Fruit fly (Drosophila melanogaster) whole organism, prepupa: ENCODE measurements around the gene Smg6.

Experiments
- Blimp-1 ChIP-seq: fragments of 200-800 bp; sonication (Bioruptor generic); optimal IDR thresholded peaks from 3 replicates; lab custom pipeline; 2017; ENCODE audit warnings: missing biosample characterization, missing genetic modification characterization, mild to moderate bottlenecking, moderate library complexity, missing genetic modification reagents
- CG10631 ChIP-seq: fragments of 200-800 bp; sonication (Bioruptor generic); optimal IDR thresholded peaks from 2 replicates; lab custom pipeline; 2016; ENCODE audit warnings: missing biosample characterization, missing genetic modification characterization
- CG10669 ChIP-seq: fragments of 200-800 bp; sonication (Bioruptor generic); optimal IDR thresholded peaks from 3 replicates; lab custom pipeline; 2018; ENCODE audit warnings: missing biosample characterization, mild to moderate bottlenecking, missing genetic modification characterization, moderate library complexity
- CG11294 ChIP-seq: fragments of 200-800 bp; sonication (Bioruptor generic); IDR thresholded peaks from 2 replicates; pipeline ENCODE4 v1.3.6; 2022; ENCODE audit warnings: missing biosample characterization, missing genetic modification characterization
- CG11762 ChIP-seq: fragments of 200-800 bp; sonication (Bioruptor generic); optimal IDR thresholded peaks from 3 replicates; lab custom pipeline; 2016; ENCODE audit warnings: missing biosample characterization, missing genetic modification characterization; ENCODE audit not compliant: insufficient read depth
- CG11902 ChIP-seq: fragments of 200-800 bp; sonication (Bioruptor generic); optimal IDR thresholded peaks from 3 replicates; lab custom pipeline; 2016; ENCODE audit warnings: missing biosample characterization, missing genetic modification characterization
- CG1621 ChIP-seq: fragments of 200-800 bp; sonication (Bioruptor generic); optimal IDR thresholded peaks from 3 replicates; lab custom pipeline; 2018; ENCODE audit warnings: missing biosample characterization, mild to moderate bottlenecking, missing genetic modification characterization
- CG16779 ChIP-seq: fragments of 200-800 bp; sonication (Bioruptor generic); optimal IDR thresholded peaks from 3 replicates; lab custom pipeline; 2017; ENCODE audit warnings: missing biosample characterization, mild to moderate bottlenecking, missing genetic modification characterization
- CG3032 ChIP-seq: fragments of 200-800 bp; optimal IDR thresholded peaks from 2 replicates; lab custom pipeline; 2019; ENCODE audit warnings: missing biosample characterization, mild to moderate bottlenecking, missing genetic modification characterization, moderate library complexity
- CG31627 ChIP-seq: fragments of 200-800 bp; sonication (Bioruptor generic); optimal IDR thresholded peaks from 3 replicates; lab custom pipeline; 2016; ENCODE audit warnings: missing biosample characterization, missing genetic modification characterization
- CG32006 ChIP-seq: fragments of 200-800 bp; sonication (Bioruptor generic); optimal IDR thresholded peaks from 3 replicates; lab custom pipeline; 2017; ENCODE audit warnings: missing biosample characterization, mild to moderate bottlenecking, missing genetic modification characterization
- CG6792 ChIP-seq: fragments of 200-800 bp; sonication (Bioruptor generic); optimal IDR thresholded peaks from 3 replicates; lab custom pipeline; 2016; ENCODE audit warnings: missing biosample characterization, missing genetic modification characterization
- CG6854 ChIP-seq: fragments of 200-800 bp; sonication (Bioruptor generic); optimal IDR thresholded peaks from 2 replicates; lab custom pipeline; 2017; ENCODE audit warnings: missing biosample characterization, mild to moderate bottlenecking, missing genetic modification characterization
- CG7368 ChIP-seq: fragments of 200-800 bp; sonication (Bioruptor generic); optimal IDR thresholded peaks from 3 replicates; lab custom pipeline; 2016; ENCODE audit warnings: missing biosample characterization, missing genetic modification characterization
- CG8119 ChIP-seq: fragments of 200-800 bp; sonication (Bioruptor generic); IDR thresholded peaks from 3 replicates; pipeline ENCODE4 v1.3.6; 2022; ENCODE audit warnings: missing biosample characterization, missing genetic modification characterization
- CG8319 ChIP-seq: fragments of 200-800 bp; sonication (Bioruptor generic); optimal IDR thresholded peaks from 3 replicates; lab custom pipeline; 2016; ENCODE audit warnings: missing biosample characterization, missing genetic modification characterization
- CG9139 ChIP-seq: fragments of 200-800 bp; sonication (Bioruptor generic); optimal IDR thresholded peaks from 3 replicates; lab custom pipeline; 2017; ENCODE audit warnings: missing biosample characterization, mild to moderate bottlenecking, missing genetic modification characterization
- Eip75B ChIP-seq: fragments of 200-800 bp; sonication (Bioruptor generic); optimal IDR thresholded peaks from 3 replicates; lab custom pipeline; 2016; ENCODE audit warnings: missing biosample characterization, missing genetic modification characterization
- Eip78C ChIP-seq: fragments of 200-800 bp; sonication (Bioruptor generic); peaks from one replicate; lab custom pipeline; 2016; ENCODE audit warnings: missing biosample characterization, missing genetic modification characterization
- Eip93F ChIP-seq: fragments of 200-800 bp; sonication (Bioruptor generic); optimal IDR thresholded peaks from 2 replicates; lab custom pipeline; 2016; ENCODE audit warnings: missing biosample characterization, mild to moderate bottlenecking, missing genetic modification characterization
- Ets21C ChIP-seq: fragments of 200-800 bp; sonication (Bioruptor generic); optimal IDR thresholded peaks from 3 replicates; lab custom pipeline; 2016; ENCODE audit warnings: missing biosample characterization, missing genetic modification characterization
- Ets96B ChIP-seq: fragments of 200-800 bp; optimal IDR thresholded peaks from 2 replicates; lab custom pipeline; 2019; ENCODE audit warnings: missing biosample characterization, mild to moderate bottlenecking, missing genetic modification characterization, moderate library complexity
- Hr38 ChIP-seq: sonication (Bioruptor generic); optimal IDR thresholded peaks from 2 replicates; lab custom pipeline; 2016; ENCODE audit warnings: missing biosample characterization, missing genetic modification characterization
- Hr39 ChIP-seq: fragments of 200-800 bp; sonication (Bioruptor generic); optimal IDR thresholded peaks from 2 replicates; lab custom pipeline; 2016; ENCODE audit warnings: missing biosample characterization, missing genetic modification characterization
- Hr4 ChIP-seq: fragments of 200-800 bp; sonication (Bioruptor generic); optimal IDR thresholded peaks from 3 replicates; lab custom pipeline; 2016; ENCODE audit warnings: missing biosample characterization, missing genetic modification characterization
- Lpt ChIP-seq: fragments of 200-800 bp; sonication (Bioruptor generic); optimal IDR thresholded peaks from 3 replicates; lab custom pipeline; 2016; ENCODE audit warnings: missing biosample characterization, missing genetic modification characterization
- OdsH ChIP-seq: fragments of 200-800 bp; sonication (Bioruptor generic); optimal IDR thresholded peaks from 3 replicates; lab custom pipeline; 2016; ENCODE audit warnings: missing biosample characterization, missing genetic modification characterization
- Smox ChIP-seq: fragments of 200-800 bp; sonication (Bioruptor generic); optimal IDR thresholded peaks from 3 replicates; lab custom pipeline; 2016; ENCODE audit warnings: missing biosample characterization, missing genetic modification characterization
- Sox14 ChIP-seq: fragments of 200-800 bp; sonication (Bioruptor generic); optimal IDR thresholded peaks from 3 replicates; lab custom pipeline; 2016; ENCODE audit warnings: missing biosample characterization, missing genetic modification characterization
- Sox15 ChIP-seq: fragments of 200-800 bp; sonication (Bioruptor generic); optimal IDR thresholded peaks from 3 replicates; lab custom pipeline; 2016; ENCODE audit warnings: missing biosample characterization, missing genetic modification characterization
- acj6 ChIP-seq: fragments of 200-800 bp; sonication (Bioruptor generic); optimal IDR thresholded peaks from 3 replicates; lab custom pipeline; 2016; ENCODE audit warnings: missing biosample characterization, missing genetic modification characterization
- cyc ChIP-seq: fragments of 200-800 bp; sonication (Bioruptor generic); optimal IDR thresholded peaks from 3 replicates; lab custom pipeline; 2016; ENCODE audit warnings: missing biosample characterization, missing genetic modification characterization
- dsx ChIP-seq: fragments of 200-800 bp; optimal IDR thresholded peaks from 3 replicates; lab custom pipeline; 2019; ENCODE audit warnings: missing biosample characterization, mild to moderate bottlenecking, missing genetic modification characterization, moderate library complexity; ENCODE audit not compliant: poor library complexity, severe bottlenecking
- eg ChIP-seq: fragments of 200-800 bp; sonication (Bioruptor generic); IDR thresholded peaks from 3 replicates; pipeline ENCODE4 v1.3.6; 2022; ENCODE audit warnings: missing biosample characterization, missing genetic modification characterization
- esn ChIP-seq: fragments of 200-800 bp; sonication (Bioruptor generic); optimal IDR thresholded peaks from 2 replicates; lab custom pipeline; 2016; ENCODE audit warnings: missing biosample characterization, mild to moderate bottlenecking, missing genetic modification characterization, moderate library complexity
- lz ChIP-seq: fragments of 200-800 bp; sonication (Bioruptor generic); optimal IDR thresholded peaks from 3 replicates; lab custom pipeline; 2016; ENCODE audit warnings: missing biosample characterization, missing genetic modification characterization
- net ChIP-seq: fragments of 200-800 bp; sonication (Bioruptor generic); optimal IDR thresholded peaks from 3 replicates; lab custom pipeline; 2016; ENCODE audit warnings: missing biosample characterization, missing genetic modification characterization
- pdm3 ChIP-seq: fragments of 200-800 bp; sonication (Bioruptor generic); optimal IDR thresholded peaks from 3 replicates; lab custom pipeline; 2016; ENCODE audit warnings: missing biosample characterization, missing genetic modification characterization
- salr ChIP-seq, 2 experiments: fragments of 200-800 bp; sonication (Bioruptor generic); optimal IDR thresholded peaks; 3 replicates each; lab custom pipeline; 2016 to 2018; ENCODE audit warnings: missing biosample characterization in 2 of 2, missing genetic modification characterization in 2 of 2, mild to moderate bottlenecking in 1 of 2
- spab ChIP-seq: fragments of 200-800 bp; sonication (Bioruptor generic); optimal IDR thresholded peaks from 2 replicates; lab custom pipeline; 2017; ENCODE audit warnings: missing biosample characterization, mild to moderate bottlenecking, missing genetic modification characterization, missing genetic modification reagents
- ss ChIP-seq, 2 experiments: fragments of 200-800 bp; sonication (Bioruptor generic); optimal IDR thresholded peaks; 2 replicates in 1 of 2; 3 replicates in 1 of 2; lab custom pipeline; 2017 to 2018; ENCODE audit warnings: mild to moderate bottlenecking in 2 of 2, missing biosample characterization in 2 of 2, missing genetic modification characterization in 2 of 2, moderate library complexity in 1 of 2
- svp ChIP-seq: fragments of 200-800 bp; sonication (Bioruptor generic); peaks from one replicate; lab custom pipeline; 2016; ENCODE audit warnings: missing biosample characterization, missing genetic modification characterization
- topi ChIP-seq: fragments of 200-800 bp; sonication (Bioruptor generic); optimal IDR thresholded peaks from 3 replicates; lab custom pipeline; 2016; ENCODE audit warnings: missing biosample characterization, missing genetic modification characterization
- vri ChIP-seq: fragments of 200-800 bp; sonication (Bioruptor generic); optimal IDR thresholded peaks from 3 replicates; lab custom pipeline; 2016; ENCODE audit warnings: missing biosample characterization, mild to moderate bottlenecking, missing genetic modification characterization

Gene Smg6

dm6 chr3R:25009745-25010446 is 23.4 kb downstream of the Smg6 start (continued):
- TF ChIP-seq eg (GFP tag; lab: Robert Waterston, UW), result peak; percentile 94
- peak; percentile 88 for TF ChIP-seq CG1621 (tag; lab: Kevin White, UChicago)
- peak; percentile 69 for TF ChIP-seq Hr39 (GFP tag; lab: Kevin White, UChicago)
- peak; percentile 74 for TF ChIP-seq CG7368
- peak; percentile 85 for TF ChIP-seq Ets96B (tag; lab: Kevin White, UChicago)
- peak; percentile 88 for TF ChIP-seq Sox14 (GFP tag; lab: Kevin White, UChicago)
- TF ChIP-seq CG8119, result peak; percentile 95
- TF ChIP-seq Smox (GFP tag; lab: Kevin White, UChicago), result peak; percentile 49
- peak; percentile 89 for TF ChIP-seq Lpt (GFP tag; lab: Kevin White, UChicago)
- peak; percentile 20 for TF ChIP-seq Hr38 (GFP tag; lab: Kevin White, UChicago)
- TF ChIP-seq Blimp-1 (GFP tag; lab: Kevin White, UChicago), result peak; percentile 34
- TF ChIP-seq cyc (GFP tag; lab: Kevin White, UChicago), result peak; percentile 68
- peak; percentile 85 for TF ChIP-seq spab (GFP tag; lab: Kevin White, UChicago)
- peak; percentile 37 for TF ChIP-seq Ets21C (GFP tag; lab: Kevin White, UChicago)
- peak; percentile 79 for TF ChIP-seq CG16779
- peak; percentile 82 for TF ChIP-seq pdm3 (GFP tag; lab: Kevin White, UChicago)
- peak; percentile 13 for TF ChIP-seq CG6854
- no peak for TF ChIP-seq esn (GFP tag; lab: Kevin White, UChicago)
- TF ChIP-seq CG8319 (GFP tag; lab: Kevin White, UChicago), result peak; percentile 33
- TF ChIP-seq Eip75B (GFP tag; lab: Kevin White, UChicago), result peak; percentile 85
- TF ChIP-seq acj6 (GFP tag; lab: Kevin White, UChicago), result peak; percentile 83
- TF ChIP-seq CG3032, result peak; percentile 87
- TF ChIP-seq CG9139 (GFP tag; lab: Kevin White, UChicago), result peak; percentile 71
- TF ChIP-seq salr (GFP tag; optimal IDR thresholded peaks at IDR 0.05; lab: Kevin White, UChicago), result peak; percentile 82 to 88
- peak; percentile 84 for TF ChIP-seq OdsH (GFP tag; lab: Kevin White, UChicago)
- TF ChIP-seq Eip93F, result no peak
- TF ChIP-seq vri (GFP tag; lab: Kevin White, UChicago), result no peak
- peak; percentile 85 for TF ChIP-seq CG10631 (GFP tag; lab: Kevin White, UChicago)
- TF ChIP-seq Eip78C (GFP tag; lab: Kevin White, UChicago), result peak; percentile 95
- TF ChIP-seq CG32006 (GFP tag; lab: Kevin White, UChicago), result peak; percentile 95
- peak; percentile 82 for TF ChIP-seq CG11294 (GFP tag; lab: Robert Waterston, UW)
- TF ChIP-seq Hr4 (GFP tag; lab: Kevin White, UChicago), result peak; percentile 93

dm6 chr3R:25005748-25006147 is 27.5 kb downstream of the Smg6 start:
- no peak for TF ChIP-seq net (GFP tag; lab: Kevin White, UChicago)
- TF ChIP-seq, all 60 proteins: peak for 0

- TF ChIP-seq Ets21C (GFP tag; lab: Kevin White, UChicago), result no peak
- no peak for TF ChIP-seq lz (GFP tag; lab: Kevin White, UChicago)
- TF ChIP-seq CG8119, result peak; percentile 70; the same call in 2 of the 3 replicates
- TF ChIP-seq salr (GFP tag; optimal IDR thresholded peaks at IDR 0.05; lab: Kevin White, UChicago), result peak in 1 of 2 experiments; percentile 27
- TF ChIP-seq Lpt (GFP tag; lab: Kevin White, UChicago), result peak; percentile 25
- TF ChIP-seq Smox (GFP tag; lab: Kevin White, UChicago), result no peak
- TF ChIP-seq CG6854, result no peak
- no peak for TF ChIP-seq spab (GFP tag; lab: Kevin White, UChicago)
- TF ChIP-seq Sox15 (GFP tag; lab: Kevin White, UChicago), result no peak
- peak; percentile 50 for TF ChIP-seq svp (GFP tag; lab: Kevin White, UChicago)
- TF ChIP-seq OdsH (GFP tag; lab: Kevin White, UChicago), result peak; percentile 63
- TF ChIP-seq CG11762 (GFP tag; lab: Kevin White, UChicago), result peak; percentile 9
- peak; percentile 39 for TF ChIP-seq Hr39 (GFP tag; lab: Kevin White, UChicago)
- peak; percentile 10 for TF ChIP-seq CG31627 (GFP tag; lab: Kevin White, UChicago)
- no peak for TF ChIP-seq CG1621 (tag; lab: Kevin White, UChicago)
- no peak for TF ChIP-seq ss (GFP tag; optimal IDR thresholded peaks at IDR 0.05; lab: Kevin White, UChicago)
- TF ChIP-seq CG10669 (GFP tag; lab: Kevin White, UChicago), result no peak
- TF ChIP-seq CG6792 (GFP tag; lab: Kevin White, UChicago), result no peak
- no peak for TF ChIP-seq CG10631 (GFP tag; lab: Kevin White, UChicago)
- TF ChIP-seq dsx (GFP tag; lab: Kevin White, UChicago), result no peak
- peak; percentile 30 for TF ChIP-seq cyc (GFP tag; lab: Kevin White, UChicago)
- TF ChIP-seq Eip75B (GFP tag; lab: Kevin White, UChicago), result no peak
- TF ChIP-seq CG11902, result no peak
- no peak for TF ChIP-seq Hr38 (GFP tag; lab: Kevin White, UChicago)
- 0 out of 2 replicates have a peak, but pooled peaks have one; percentile 26 for TF ChIP-seq CG11294 (GFP tag; lab: Robert Waterston, UW)
- peak; percentile 81 for TF ChIP-seq Hr4 (GFP tag; lab: Kevin White, UChicago)
- TF ChIP-seq Blimp-1 (GFP tag; lab: Kevin White, UChicago), result no peak
- peak; percentile 24 for TF ChIP-seq topi (GFP tag; lab: Kevin White, UChicago)
Measured at dm6 chr3R:25004763-25005162, 28.5 kb downstream of the Smg6 start.
